Worm (Caenorhabditis elegans) whole organism, L4/young adult: ENCODE results near the gene pigb-1.
A peak's percentile ranks its signal among the peaks of the same experiment; 100 is the strongest.

Experiments used
- W03F9.2 ChIP-seq: fragments of 150-350 bp; optimal IDR thresholded peaks from 2 replicates; lab custom pipeline; 2014; ENCODE audit warnings: missing biosample characterization, missing genetic modification characterization
- dao-5 ChIP-seq: sonication (generic microtip); optimal IDR thresholded peaks from 2 replicates; lab custom pipeline; 2016; ENCODE audit warnings: missing genotype, missing genetic modification characterization, moderate library complexity, missing compliant biosample characterization
- him-1 ChIP-seq: sonication (generic microtip); optimal IDR thresholded peaks from 2 replicates; lab custom pipeline; 2016; ENCODE audit warnings: missing genotype, missing genetic modification reagents, missing genetic modification characterization, missing compliant biosample characterization

pigb-1 gene

DNA sequence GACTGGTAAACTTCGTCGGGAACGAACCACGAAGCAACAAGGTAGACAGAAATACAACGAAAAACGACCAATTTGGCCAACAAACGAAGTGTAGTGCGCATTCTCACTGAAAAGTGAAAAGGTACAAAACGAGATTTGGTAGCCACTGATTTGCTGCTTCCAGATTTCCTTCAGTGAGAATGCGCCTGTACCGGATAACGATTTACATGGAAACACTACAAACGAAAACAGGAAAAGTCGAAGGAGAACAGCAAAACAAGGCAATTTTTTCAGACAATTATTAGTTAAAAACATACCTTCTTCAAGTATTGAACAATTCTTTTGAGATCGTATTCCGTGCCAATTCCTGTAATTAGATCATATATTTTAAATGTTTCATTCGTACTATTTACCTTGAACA, at the start of gene pigb-1:
TSS of gene pigb-1 (minus strand) at position 101 of the 400 bp plus-strand sequence.
- TF ChIP-seq W03F9.2 (tag; lab: Kevin White, UChicago) (no peak), him-1 (no peak), dao-5 (tag; lab: Kevin White, UChicago) (no peak)

DNA sequence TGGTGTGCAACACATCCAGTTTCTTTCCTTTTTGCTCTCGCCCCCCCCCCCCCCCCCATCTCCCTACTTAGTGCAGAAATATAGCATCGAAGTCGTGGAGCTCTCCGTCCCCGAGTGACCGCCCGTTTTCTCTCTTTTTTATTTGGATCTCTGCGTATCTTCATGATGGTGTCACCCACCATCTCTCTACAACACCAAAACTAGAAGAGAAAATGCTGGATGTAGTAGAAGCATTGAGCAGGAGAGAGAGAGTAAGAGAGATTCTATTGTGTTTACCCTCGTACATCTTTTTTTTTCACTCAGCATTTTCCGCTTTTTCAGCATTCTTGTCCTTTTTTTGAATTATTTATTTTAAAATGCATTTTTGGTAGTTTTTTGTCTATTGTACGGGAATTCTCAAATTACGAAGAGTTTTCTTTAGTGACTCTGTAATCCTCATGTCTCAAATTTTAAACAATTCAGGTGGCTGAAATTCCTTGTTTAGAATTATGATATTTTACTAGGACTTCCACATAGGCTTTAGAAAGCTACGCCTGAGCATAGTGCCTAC, 49.6 kb upstream of the pigb-1 start:
- TF ChIP-seq dao-5 (tag; lab: Kevin White, UChicago), result no peak
- TF ChIP-seq W03F9.2 (tag; lab: Kevin White, UChicago), result no peak
- no peak for TF ChIP-seq him-1

DNA sequence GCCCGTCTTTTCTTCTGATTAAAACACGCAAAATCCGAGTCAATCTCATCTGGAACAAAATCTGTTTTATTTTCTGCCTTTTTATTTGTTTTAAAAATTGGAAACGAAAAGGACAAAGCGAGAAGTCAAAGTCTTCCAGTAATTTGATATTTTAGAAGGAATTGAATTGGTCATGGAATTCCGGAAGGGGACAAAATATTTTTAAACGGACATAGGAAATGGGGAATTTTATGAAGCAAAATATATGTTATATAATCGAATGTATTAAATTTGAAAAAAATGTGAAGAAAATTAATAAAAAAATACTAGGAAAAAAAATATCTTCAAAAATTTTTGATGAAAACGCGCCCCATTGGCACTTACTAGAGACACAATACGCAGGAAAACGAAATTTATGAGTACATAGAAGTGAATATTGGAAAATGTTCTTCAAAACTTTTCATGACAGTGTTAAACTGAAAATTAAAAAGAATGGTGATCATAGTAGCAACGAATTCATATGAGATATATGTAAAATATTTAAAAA, 47.8 kb upstream of the pigb-1 start, which contains the start of gene F33G12.7:
TSS of gene F33G12.7 (minus strand) at position 51 of the 526 bp plus-strand sequence.
- TF ChIP-seq dao-5 (tag; lab: Kevin White, UChicago), result no peak
- no peak for TF ChIP-seq him-1
- TF ChIP-seq W03F9.2 (tag; lab: Kevin White, UChicago), result no peak

DNA sequence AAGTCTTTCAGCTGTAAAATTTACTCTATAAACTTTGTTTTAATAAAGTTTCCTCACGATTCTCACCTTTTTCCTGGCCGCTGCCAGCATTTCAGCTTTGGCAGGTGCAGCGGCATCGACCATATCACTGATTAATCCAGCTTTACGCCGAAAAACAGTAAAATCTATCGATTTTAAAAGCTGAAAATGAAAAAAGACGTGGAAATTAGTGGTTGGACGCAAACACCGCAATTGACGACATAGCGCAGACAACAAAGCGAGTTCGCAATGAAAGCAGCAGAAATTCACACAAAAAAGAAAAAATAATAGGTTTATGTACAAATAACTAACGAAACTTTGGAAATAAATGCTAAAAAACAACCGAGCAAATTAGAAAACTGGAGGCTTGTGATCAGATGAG, 47.0 kb upstream of the pigb-1 start, which contains the start of gene golg-2:
TSS of gene golg-2 (minus strand) at position 180 of the 400 bp plus-strand sequence.
- TF ChIP-seq W03F9.2 (tag; lab: Kevin White, UChicago) (no peak), him-1 (no peak)

DNA sequence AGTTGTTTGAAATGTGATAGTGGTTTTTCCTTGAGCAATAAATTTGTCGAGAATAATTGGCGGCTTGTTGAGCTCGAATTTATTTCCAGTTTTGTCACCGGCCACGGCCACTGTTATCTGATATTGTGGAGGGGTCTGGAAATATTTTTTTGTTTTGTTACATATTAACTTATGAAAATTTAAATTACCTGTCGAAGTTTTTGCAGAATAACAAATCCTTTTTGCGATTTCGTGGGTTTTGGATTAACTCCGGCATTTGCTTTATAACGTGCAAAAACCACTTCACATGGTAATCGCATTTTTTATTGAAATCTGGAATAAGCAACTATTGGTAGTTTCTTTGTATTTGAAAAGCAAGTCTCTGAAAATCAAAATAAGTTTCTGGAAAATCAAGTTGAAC, 43.3 kb upstream of the pigb-1 start, which contains the start of gene lrr-1:
TSS of gene lrr-1 (minus strand) at position 312 of the 400 bp plus-strand sequence.
- no peak for TF ChIP-seq W03F9.2 (tag; lab: Kevin White, UChicago)
- TF ChIP-seq him-1, result no peak
- no peak for TF ChIP-seq dao-5 (tag; lab: Kevin White, UChicago)

DNA sequence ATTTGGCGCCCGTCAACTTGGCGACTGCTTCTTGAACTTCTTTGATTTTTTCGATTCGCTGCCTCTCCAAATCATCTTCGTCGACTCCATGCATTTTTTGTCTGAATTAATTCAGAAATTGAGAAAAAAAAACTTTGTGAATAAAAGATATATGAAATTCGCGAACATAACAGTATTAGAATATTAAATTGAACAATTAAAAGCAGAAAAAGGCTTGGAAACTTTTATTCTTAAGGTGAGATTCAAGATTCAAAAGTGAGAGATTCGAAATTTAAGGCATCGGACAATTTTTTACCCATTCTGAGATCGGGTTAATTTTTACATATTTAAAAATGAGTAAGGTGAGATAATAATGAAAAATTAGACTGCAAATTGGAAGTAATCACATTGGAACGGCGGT, 41.1 kb upstream of the pigb-1 start, which contains the start of gene F33G12.3:
TSS of gene F33G12.3 (minus strand) at position 101 of the 400 bp plus-strand sequence.
- TF ChIP-seq W03F9.2 (tag; lab: Kevin White, UChicago), result no peak
- no peak for TF ChIP-seq him-1
- no peak for TF ChIP-seq dao-5 (tag; lab: Kevin White, UChicago)

DNA sequence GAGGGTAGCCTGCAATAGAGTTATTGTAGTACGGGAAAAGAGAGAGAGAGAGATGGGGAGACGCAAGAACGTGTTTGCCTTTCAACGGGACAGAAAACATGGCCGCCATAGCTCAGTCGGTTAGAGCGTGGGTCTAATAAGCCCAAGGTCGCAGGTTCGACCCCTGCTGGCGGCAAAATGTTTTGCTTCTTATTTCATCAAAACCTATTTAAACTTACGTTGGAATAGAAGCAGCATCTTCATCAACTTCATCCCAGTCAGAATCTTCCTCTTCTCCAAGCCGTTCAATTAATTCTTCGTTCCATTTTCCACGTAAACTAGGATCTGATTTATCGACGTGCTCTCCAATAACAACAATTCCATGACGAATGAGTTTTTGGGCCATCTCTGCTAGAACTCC, 39.8 kb upstream of the pigb-1 start:
- TF ChIP-seq him-1 (peak; percentile 54), dao-5 (tag; lab: Kevin White, UChicago) (peak; percentile 59), W03F9.2 (tag; lab: Kevin White, UChicago) (no peak)

DNA sequence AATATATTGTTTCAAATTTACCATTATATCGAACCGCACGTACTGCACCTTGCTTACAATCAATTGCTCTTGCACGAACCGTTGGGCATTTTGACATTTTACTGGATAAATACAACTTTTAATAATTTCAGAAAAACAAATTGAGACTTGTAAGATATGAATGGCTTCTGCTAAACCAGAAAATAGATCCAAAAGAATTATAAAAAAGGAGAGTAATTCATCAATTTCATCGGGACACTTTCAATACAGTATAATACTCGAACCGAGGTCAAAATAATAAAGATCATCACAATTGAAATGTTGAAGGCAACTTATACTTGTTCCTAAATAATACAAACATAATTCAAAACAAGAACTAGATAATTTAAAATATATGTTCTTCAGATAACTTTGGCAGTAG, 38.7 kb upstream of the pigb-1 start, which contains the start of gene wdr-83:
TSS of gene wdr-83 (minus strand) at position 101 of the 400 bp plus-strand sequence.
- TF ChIP-seq W03F9.2 (tag; lab: Kevin White, UChicago) (no peak), dao-5 (tag; lab: Kevin White, UChicago) (no peak), him-1 (no peak)

DNA sequence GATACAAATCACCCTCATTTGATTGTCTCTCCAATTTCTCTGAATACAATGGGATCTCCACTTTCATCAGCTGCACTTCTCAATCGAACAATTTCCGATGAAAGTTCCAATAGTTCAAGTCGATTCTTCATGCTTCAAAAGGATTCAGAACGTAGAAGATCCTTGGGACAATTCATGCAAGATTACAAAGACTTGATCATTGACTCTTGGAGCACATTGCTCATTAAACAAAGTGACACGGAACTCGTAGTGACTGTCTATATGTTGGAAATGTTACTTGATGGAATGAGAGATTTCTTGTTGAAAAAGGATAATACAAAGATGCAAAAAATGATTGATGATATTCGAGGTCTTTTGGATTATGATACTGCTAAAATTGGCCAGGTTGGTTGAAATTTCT, 35.1 kb upstream of the pigb-1 start:
- TF ChIP-seq dao-5 (tag; lab: Kevin White, UChicago), result no peak
- TF ChIP-seq W03F9.2 (tag; lab: Kevin White, UChicago), result no peak
- TF ChIP-seq him-1, result no peak

DNA sequence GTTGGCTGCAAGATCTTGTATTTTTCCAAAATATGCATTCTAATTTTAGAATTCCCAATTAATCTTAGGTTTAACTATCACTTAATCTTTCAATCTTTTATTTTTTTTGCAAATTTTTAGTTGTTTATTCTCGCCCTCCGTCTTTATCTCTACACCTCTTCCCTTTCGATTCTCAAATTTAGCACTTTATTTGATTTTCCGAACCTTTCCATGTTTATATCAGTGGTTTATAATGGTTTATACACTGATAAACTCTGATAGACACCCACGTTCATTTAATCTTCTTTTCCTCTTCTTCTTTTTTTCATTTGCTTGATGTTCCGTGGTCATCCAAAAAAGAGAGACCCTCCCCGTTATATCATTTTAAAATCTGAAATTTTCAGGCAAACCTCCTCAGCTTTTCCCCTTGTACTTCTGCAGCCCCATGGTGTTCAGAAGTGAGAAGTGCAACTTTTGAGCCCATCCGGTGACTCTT, 29.5 kb upstream of the pigb-1 start, which contains the start of the genes nsy-1 and F59A6.13:
TSS of gene nsy-1 (plus strand) at position 377 of the 475 bp plus-strand sequence.
TSS of gene F59A6.13 (plus strand) at position 425 of the 475 bp plus-strand sequence.
- TF ChIP-seq him-1, result no peak
- TF ChIP-seq dao-5 (tag; lab: Kevin White, UChicago), result no peak
- TF ChIP-seq W03F9.2 (tag; lab: Kevin White, UChicago), result no peak

DNA sequence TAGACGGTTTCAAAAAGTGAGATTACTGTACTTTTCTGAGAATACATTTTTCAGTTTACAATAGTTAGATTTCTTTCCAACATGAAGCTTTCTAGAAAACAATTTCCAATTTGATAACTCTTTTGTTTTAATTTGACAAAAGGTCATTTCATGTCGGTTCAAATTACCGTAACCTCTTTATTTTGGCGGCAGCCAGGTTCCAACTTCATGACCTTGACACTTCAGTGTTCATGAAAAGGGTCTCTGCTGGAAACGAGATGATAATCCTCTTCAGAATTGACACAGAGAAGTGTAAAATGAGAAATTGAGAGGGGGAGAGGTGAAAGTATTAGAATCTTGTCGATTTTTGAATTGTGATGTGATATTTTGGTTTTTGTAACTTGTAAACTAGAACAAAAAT, 28.6 kb upstream of the pigb-1 start:
- no peak for TF ChIP-seq W03F9.2 (tag; lab: Kevin White, UChicago)
- TF ChIP-seq him-1, result no peak
- no peak for TF ChIP-seq dao-5 (tag; lab: Kevin White, UChicago)

DNA sequence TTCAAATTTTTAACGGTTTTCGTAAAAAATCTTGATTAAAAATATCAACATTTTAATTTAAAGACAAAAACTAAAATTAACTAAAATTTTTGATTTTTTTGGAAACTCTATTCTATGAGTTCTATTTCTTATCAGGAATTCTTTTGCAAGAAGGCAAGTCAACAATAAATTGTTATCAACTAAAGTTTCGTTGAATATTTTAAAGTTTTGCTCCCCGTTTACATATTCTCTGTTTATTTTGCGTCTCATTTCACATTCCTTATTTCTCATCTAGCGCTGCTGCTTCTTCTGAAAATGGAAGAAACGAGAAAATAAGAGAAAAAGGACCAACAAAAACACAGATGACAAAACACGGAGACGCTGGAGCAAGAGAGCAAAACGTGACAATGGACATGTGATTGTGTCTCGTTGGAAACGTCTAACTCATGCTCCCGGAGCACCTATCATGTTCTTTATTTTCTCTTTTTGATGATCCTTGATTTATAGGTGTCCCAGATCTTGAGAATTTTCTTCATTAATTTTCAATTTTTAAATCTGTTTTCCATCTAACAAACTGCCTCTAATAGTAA, 27.7 kb upstream of the pigb-1 start:
- TF ChIP-seq W03F9.2 (tag; lab: Kevin White, UChicago), result no peak
- TF ChIP-seq him-1, result no peak
- no peak for TF ChIP-seq dao-5 (tag; lab: Kevin White, UChicago)

DNA sequence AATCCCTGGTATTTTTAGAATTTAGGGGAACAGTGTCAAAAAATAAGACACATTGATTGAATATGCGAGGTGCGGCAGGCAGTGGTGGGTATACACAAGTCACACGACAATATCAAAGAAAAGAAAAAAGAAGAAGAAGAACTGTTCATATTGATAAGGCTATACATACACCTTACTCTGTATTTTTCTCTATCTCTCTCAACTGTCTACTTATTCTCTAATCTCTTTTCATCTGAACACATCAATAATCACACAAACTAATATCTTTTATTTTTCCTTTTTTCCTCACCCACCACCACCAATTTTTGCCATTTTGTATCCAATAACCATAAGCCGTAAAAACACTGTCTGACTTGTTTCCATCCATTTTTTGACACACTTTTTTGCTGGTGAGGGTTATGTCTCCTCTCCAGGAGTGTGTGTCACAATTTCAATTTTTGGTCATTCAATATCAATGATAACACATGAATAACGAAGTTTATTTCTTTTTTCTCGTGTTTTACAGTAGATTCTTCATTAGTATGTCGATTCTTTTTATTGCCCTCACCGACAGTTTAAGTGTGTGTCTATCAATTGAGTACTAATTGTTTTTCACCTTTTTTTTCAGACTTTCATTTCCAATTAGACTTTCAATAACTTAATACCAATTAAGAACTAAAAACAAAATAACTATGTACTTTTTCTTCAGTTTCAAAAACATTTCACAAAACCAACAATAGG, 26.7 kb upstream of the pigb-1 start:
- TF ChIP-seq him-1 (no peak), W03F9.2 (tag; lab: Kevin White, UChicago) (no peak), dao-5 (tag; lab: Kevin White, UChicago) (no peak)
